Worm (Caenorhabditis elegans): ENCODE measurements around the gene C25E10.13.

C25E10.13 gene

ce11 chrV:9073322-9074038 lies 14.0 kb downstream of the C25E10.13 start, which contains the start of gene oac-50:
TSS of gene oac-50 (minus strand) at chrV:9073540.
- no peak for TF ChIP-seq nhr-76 (tag; optimal IDR thresholded peaks at IDR 0.05)
- TF ChIP-seq elt-3 (tag; optimal IDR thresholded peaks at IDR 0.05), result no peak
- TF ChIP-seq ham-2 (GFP tag; optimal IDR thresholded peaks at IDR 0.05), result no peak
- TF ChIP-seq mab-5 (tag; optimal IDR thresholded peaks at IDR 0.05), result no peak
- no peak for TF ChIP-seq ces-1 (GFP tag; optimal IDR thresholded peaks at IDR 0.05)

DNA sequence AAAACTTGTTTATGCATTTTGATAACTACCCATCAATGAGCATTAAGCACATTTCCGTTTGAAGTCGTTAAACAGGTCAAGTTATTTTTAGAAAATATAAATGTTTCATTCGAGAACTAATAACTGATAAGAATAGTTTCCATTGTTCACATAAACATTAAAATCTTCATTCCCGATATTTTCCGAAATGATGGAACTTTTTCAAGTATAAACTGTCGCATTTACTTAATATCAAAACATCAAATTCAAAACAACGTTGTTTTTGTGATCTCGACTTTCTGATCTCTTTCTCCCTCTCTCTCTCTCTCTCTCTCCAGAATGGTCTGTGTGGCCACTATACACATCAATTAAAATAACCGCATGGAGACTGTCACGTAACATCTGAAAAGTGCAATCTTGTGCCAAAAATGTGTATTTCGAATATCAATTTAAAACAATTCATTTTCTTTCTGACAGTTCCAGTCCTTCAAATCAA lies 14.9 kb downstream of the C25E10.13 start:
- TF ChIP-seq nhr-237 (tag; optimal IDR thresholded peaks at IDR 0.05) (no peak), mls-2 (tag; optimal IDR thresholded peaks at IDR 0.05) (no peak), blmp-1 (tag; optimal IDR thresholded peaks at IDR 0.05) (no peak), mab-5 (tag; optimal IDR thresholded peaks at IDR 0.05) (no peak)

ce11 chrV:9075827-9076226 lies 16.3 kb downstream of the C25E10.13 start:
- TF ChIP-seq M03D4.4 (tag; optimal IDR thresholded peaks at IDR 0.05) (no peak), snpc-4 (tag; optimal IDR thresholded peaks at IDR 0.05) (no peak), nhr-76 (tag; optimal IDR thresholded peaks at IDR 0.05) (no peak), ceh-83 (GFP tag; optimal IDR thresholded peaks at IDR 0.05) (no peak), nhr-12 (tag; optimal IDR thresholded peaks at IDR 0.05) (no peak), ceh-43 (GFP tag; optimal IDR thresholded peaks at IDR 0.05) (no peak), ztf-11 (tag; optimal IDR thresholded peaks at IDR 0.05) (no peak), drap-1 (GFP tag; optimal IDR thresholded peaks at IDR 0.05) (no peak), zip-8 (tag; optimal IDR thresholded peaks at IDR 0.05) (no peak), unc-39 (tag; optimal IDR thresholded peaks at IDR 0.05) (no peak)

DNA sequence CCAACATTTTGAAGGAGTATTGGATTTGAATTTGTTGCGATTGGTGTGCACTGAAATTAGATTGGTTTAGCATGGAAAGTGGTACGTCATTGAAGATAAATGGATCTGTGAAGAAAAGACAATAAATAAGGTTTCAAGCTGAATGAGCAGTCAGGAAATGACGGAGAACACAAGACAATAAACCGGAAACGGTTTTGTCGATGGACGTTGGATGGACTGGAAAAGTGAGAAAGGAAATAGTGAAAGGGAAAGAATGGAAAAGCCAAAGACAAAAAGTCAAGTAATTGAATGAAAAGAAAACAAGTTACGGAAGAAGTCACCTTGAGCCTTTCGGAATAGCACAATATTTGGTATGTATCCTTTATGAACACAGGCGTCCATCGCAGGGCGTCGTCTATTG lies 16.8 kb downstream of the C25E10.13 start, which contains the start of gene T27E4.7:
T27E4.7 (minus strand) TSS at position 50 of the 400 bp plus-strand sequence.
- TF ChIP-seq nhr-28 (tag; optimal IDR thresholded peaks at IDR 0.05) (no peak), nhr-2 (tag; optimal IDR thresholded peaks at IDR 0.05) (no peak), hlh-1 (tag; optimal IDR thresholded peaks at IDR 0.05) (no peak), zip-8 (tag; optimal IDR thresholded peaks at IDR 0.05) (no peak), mls-2 (tag; optimal IDR thresholded peaks at IDR 0.05) (no peak), lin-32 (GFP tag; optimal IDR thresholded peaks at IDR 0.05) (no peak), sptf-1 (tag; optimal IDR thresholded peaks at IDR 0.05) (no peak), mep-1 (tag; optimal IDR thresholded peaks at IDR 0.05) (no peak), unc-120 (tag; optimal IDR thresholded peaks at IDR 0.05; ENCODE audit: poor library complexity, severe bottlenecking) (no peak), M03D4.4 (tag; optimal IDR thresholded peaks at IDR 0.05) (no peak), tbx-8 (GFP tag; optimal IDR thresholded peaks at IDR 0.05) (no peak), bed-3 (GFP tag; optimal IDR thresholded peaks at IDR 0.05) (no peak), ceh-43 (GFP tag; optimal IDR thresholded peaks at IDR 0.05) (no peak), elt-1 (tag; optimal IDR thresholded peaks at IDR 0.05; ENCODE audit: borderline replicate concordance, insufficient read depth) (no peak)

DNA sequence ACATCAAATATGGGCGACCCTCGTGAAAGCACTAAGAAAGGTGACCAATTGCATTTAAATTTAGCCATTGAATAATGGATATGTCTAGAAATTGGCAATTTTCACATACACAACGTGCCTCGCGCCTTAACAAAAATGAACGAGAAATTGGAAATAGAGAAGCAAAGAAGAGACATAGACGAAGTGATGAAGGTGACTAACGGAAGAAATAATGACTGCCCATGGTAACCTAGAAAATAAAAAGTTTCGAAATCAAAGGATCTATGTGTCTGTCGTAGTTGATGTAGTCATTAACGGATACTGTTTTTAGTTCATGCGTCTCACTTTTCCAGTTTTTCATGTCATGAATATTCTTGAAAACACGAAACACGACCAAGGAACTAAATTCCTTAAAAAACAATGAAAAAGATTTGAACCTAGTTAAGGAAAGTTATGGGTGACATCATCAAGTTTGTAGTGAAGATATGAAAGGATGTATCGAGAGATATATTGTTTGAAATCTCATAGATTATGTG lies 18.6 kb downstream of the C25E10.13 start:
- no peak for TF ChIP-seq tbx-8 (GFP tag; optimal IDR thresholded peaks at IDR 0.05)
- TF ChIP-seq ces-1 (GFP tag; optimal IDR thresholded peaks at IDR 0.05), result no peak
- TF ChIP-seq ceh-43 (GFP tag; optimal IDR thresholded peaks at IDR 0.05), result no peak
- no peak for TF ChIP-seq snpc-4 (tag; optimal IDR thresholded peaks at IDR 0.05)
- TF ChIP-seq lsy-2 (tag; optimal IDR thresholded peaks at IDR 0.05), result no peak
- TF ChIP-seq pha-4 (tag; optimal IDR thresholded peaks at IDR 0.05), result no peak
- TF ChIP-seq ceh-83 (GFP tag; optimal IDR thresholded peaks at IDR 0.05), result no peak
- no peak for TF ChIP-seq M03D4.4 (tag; optimal IDR thresholded peaks at IDR 0.05)
- no peak for TF ChIP-seq nhr-237 (tag; optimal IDR thresholded peaks at IDR 0.05)
- TF ChIP-seq cnd-1 (tag; optimal IDR thresholded peaks at IDR 0.05), result no peak
- no peak for TF ChIP-seq sptf-1 (tag; optimal IDR thresholded peaks at IDR 0.05)
- no peak for TF ChIP-seq nhr-2 (tag; optimal IDR thresholded peaks at IDR 0.05)
